Worm (Caenorhabditis elegans) whole organism, L4/young adult: Measurements from ENCODE around the gene F57C7.4.

Experiments
- dao-5 ChIP-seq: sonication (generic microtip); optimal IDR thresholded peaks from 2 replicates; lab custom pipeline; 2016; ENCODE audit warnings: missing genotype, missing genetic modification characterization, moderate library complexity, missing compliant biosample characterization
- him-1 ChIP-seq: sonication (generic microtip); optimal IDR thresholded peaks from 2 replicates; lab custom pipeline; 2016; ENCODE audit warnings: missing genotype, missing genetic modification reagents, missing genetic modification characterization, missing compliant biosample characterization

DNA sequence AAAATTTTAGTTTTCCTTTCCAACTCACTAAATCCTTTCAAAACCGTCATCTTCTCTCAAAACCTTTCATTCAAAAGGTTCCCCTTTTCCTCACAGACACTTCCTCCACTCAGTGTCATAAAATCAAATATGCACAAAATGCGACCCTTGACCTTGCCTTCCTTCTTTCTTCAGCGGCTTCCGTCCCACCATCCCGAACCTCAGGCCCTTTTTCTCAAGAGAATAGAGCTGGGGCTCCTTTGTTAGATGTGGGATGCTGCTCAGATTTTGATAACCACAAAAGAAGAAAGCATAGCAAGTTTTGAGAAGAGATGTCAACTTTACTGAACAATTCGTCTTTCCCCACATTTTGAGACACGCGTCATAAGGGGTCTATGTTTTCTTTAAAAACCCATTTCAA is 1.4 kb upstream of the F57C7.4 start:
- TF ChIP-seq him-1 (tag; lab: Kevin White, UChicago) (no peak), dao-5 (tag; lab: Kevin White, UChicago) (no peak)
